Worm (Caenorhabditis elegans): ENCODE measurements around the gene cyp-13A7.

Gene cyp-13A7

ce11 chrII:9850945-9851344, 47.5 kb downstream of the cyp-13A7 start, which contains the start of gene ZK938.10:
TSS of gene ZK938.10 (minus strand) at chrII:9851045.
- no peak for TF ChIP-seq ztf-11 (tag; optimal IDR thresholded peaks at IDR 0.05)
- no peak for TF ChIP-seq ceh-16 (tag; optimal IDR thresholded peaks at IDR 0.05)

Measured in whole organism, L2 larva.